Fruit fly (Drosophila melanogaster) S2 (cell line): Measurements from ENCODE around the gene goe.

Experiments
- CG8478 ChIP-seq: fragments of >200 bp; optimal IDR thresholded peaks from 2 replicates; lab custom pipeline; 2018
- CTCF ChIP-seq, 2 experiments: fragments of >200 bp; optimal IDR thresholded peaks; 2 replicates each; lab custom pipeline; 2018

DNA sequence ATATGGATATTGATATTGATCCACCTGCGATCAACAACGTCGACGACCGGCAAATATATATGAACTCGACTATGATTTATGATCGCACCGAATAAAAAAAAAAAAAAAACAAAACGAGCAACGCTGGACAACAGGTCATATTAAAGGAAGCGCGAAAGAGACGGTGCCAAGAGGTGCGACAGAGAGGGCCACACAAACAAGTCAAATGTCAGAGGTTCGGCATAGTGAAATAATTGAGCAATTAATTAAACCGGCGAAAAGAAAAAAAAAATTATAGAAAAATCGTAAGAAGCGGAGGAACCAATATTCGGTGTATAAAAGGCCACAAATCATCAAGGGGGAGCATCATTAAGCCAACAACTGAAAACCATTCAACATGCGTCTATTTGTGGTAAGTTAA lies 9.2 kb downstream of the goe start, which contains the start of gene Twdlalpha:
- TF ChIP-seq CTCF (optimal IDR thresholded peaks at IDR 0.05; lab: Kevin White, UChicago) (no peak), CG8478 (lab: Kevin White, UChicago) (no peak)
